Worm (Caenorhabditis elegans): ENCODE data around the gene F58H1.6.

DNA sequence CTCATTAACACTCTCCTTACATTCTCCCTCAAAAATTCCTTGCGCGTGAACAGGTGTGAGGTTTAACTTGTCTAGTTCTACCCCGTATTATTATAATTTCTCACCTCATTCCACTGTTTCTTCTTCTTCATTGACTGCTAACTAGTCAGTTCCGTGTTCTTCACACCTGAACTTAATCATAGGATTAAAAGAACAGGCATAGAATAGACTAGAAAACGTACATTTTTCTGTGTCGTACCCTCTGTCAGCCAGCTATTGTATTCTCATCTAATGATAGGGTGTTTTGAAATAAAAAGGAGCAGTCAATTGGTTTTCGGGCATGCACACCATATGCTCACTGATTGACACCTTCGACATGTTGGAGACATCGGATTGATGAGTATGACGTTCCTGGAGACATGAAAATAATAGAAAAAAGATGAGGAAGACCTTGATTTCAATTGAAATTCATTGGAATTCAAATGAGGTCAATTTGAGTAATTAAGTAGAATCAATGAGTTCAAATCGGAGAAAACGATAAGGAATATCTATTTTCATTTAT is 5.1 kb downstream of the F58H1.6 start:
- TF ChIP-seq W03F9.2 (tag; optimal IDR thresholded peaks at IDR 0.05) (no peak), dao-5 (tag; optimal IDR thresholded peaks at IDR 0.05) (no peak)
